Fruit fly (Drosophila melanogaster) whole organism, wandering third instar larva: ENCODE data around the gene Pgant5.

Source experiments
- Abd-B ChIP-seq: fragments of >200 bp; optimal IDR thresholded peaks from 2 replicates; lab custom pipeline; 2017; ENCODE audit warnings: missing biosample characterization, missing genetic modification characterization
- CG9705 ChIP-seq: fragments of 200-800 bp; sonication (Bioruptor generic); optimal IDR thresholded peaks from 2 replicates; lab custom pipeline; 2018; ENCODE audit warnings: missing biosample characterization, mild to moderate bottlenecking, missing genetic modification characterization
- Dif ChIP-seq: fragments of 200-275, 200-300 bp; sonication (Bioruptor generic); optimal IDR thresholded peaks from 2 replicates; lab custom pipeline; 2018; ENCODE audit warnings: missing biosample characterization, missing genetic modification characterization; ENCODE audit not compliant: partially characterized antibody
- GATAd ChIP-seq: sonication (Bioruptor generic); optimal IDR thresholded peaks from 2 replicates; lab custom pipeline; 2016; ENCODE audit warnings: missing biosample characterization, missing genetic modification characterization
- Hnf4 ChIP-seq: fragments of 200-800 bp; sonication (Bioruptor generic); optimal IDR thresholded peaks from 2 replicates; lab custom pipeline; 2016; ENCODE audit warnings: missing biosample characterization, mild to moderate bottlenecking, missing genetic modification characterization
- Hr78 ChIP-seq: fragments of >200 bp; optimal IDR thresholded peaks from 2 replicates; lab custom pipeline; 2017; ENCODE audit warnings: missing biosample characterization, missing genetic modification characterization
- Hr83 ChIP-seq: fragments of 200-300 bp; sonication (Bioruptor generic); optimal IDR thresholded peaks from 2 replicates; lab custom pipeline; 2016; ENCODE audit warnings: missing biosample characterization, mild to moderate bottlenecking, missing genetic modification characterization, moderate library complexity; ENCODE audit not compliant: poor library complexity, severe bottlenecking
- Jra ChIP-seq: sonication (Bioruptor generic); optimal IDR thresholded peaks from 2 replicates; lab custom pipeline; 2016; ENCODE audit warnings: missing biosample characterization, missing genetic modification characterization
- Mio ChIP-seq: sonication (Bioruptor generic); optimal IDR thresholded peaks from 2 replicates; lab custom pipeline; 2016; ENCODE audit warnings: missing biosample characterization, missing genetic modification characterization
- Myc ChIP-seq: fragments of >200 bp; optimal IDR thresholded peaks from 2 replicates; lab custom pipeline; 2017
- N ChIP-seq: fragments of >200 bp; optimal IDR thresholded peaks from 2 replicates; lab custom pipeline; 2018; ENCODE audit warnings: missing biosample characterization, missing external identifiers, missing genetic modification characterization
- Rel ChIP-seq, 2 experiments: fragments of 200-800 bp; sonication (Bioruptor generic) in 1 of 2; optimal IDR thresholded peaks; 2 replicates in 1 of 2; 3 replicates in 1 of 2; lab custom pipeline; 2016 to 2019; ENCODE audit warnings: mild to moderate bottlenecking in 2 of 2, missing biosample characterization in 2 of 2, missing genetic modification characterization in 2 of 2, moderate library complexity in 1 of 2
- Sp1 ChIP-seq: fragments of 200-800 bp; sonication (Bioruptor generic); optimal IDR thresholded peaks from 3 replicates; lab custom pipeline; 2019; ENCODE audit warnings: missing biosample characterization, mild to moderate bottlenecking, missing genetic modification characterization, moderate library complexity
- Vsx2 ChIP-seq: fragments of 200-300, 225-300 bp; sonication (Bioruptor generic); optimal IDR thresholded peaks from 2 replicates; lab custom pipeline; 2018; ENCODE audit warnings: missing biosample characterization, missing genetic modification characterization; ENCODE audit not compliant: partially characterized antibody
- br ChIP-seq: fragments of 200-800 bp; sonication (Bioruptor generic); optimal IDR thresholded peaks from 2 replicates; lab custom pipeline; 2016; ENCODE audit warnings: missing biosample characterization, missing genetic modification characterization
- brk ChIP-seq: fragments of 200-800 bp; sonication (Bioruptor generic); optimal IDR thresholded peaks from 2 replicates; lab custom pipeline; 2016; ENCODE audit warnings: missing biosample characterization, mild to moderate bottlenecking, missing genetic modification characterization
- dl ChIP-seq, 2 experiments: fragments of 175-275, 200-275 bp in 1 of 2; fragments of 200-275 bp in 1 of 2; sonication (Bioruptor generic); optimal IDR thresholded peaks; lab custom pipeline; 2018; ENCODE audit warnings: mild to moderate bottlenecking in 2 of 2, missing biosample characterization in 2 of 2, missing genetic modification characterization in 2 of 2, moderate library complexity in 2 of 2; ENCODE audit not compliant: partially characterized antibody in 2 of 2, insufficient read depth in 1 of 2
- dmrt93B ChIP-seq: fragments of 200-800 bp; sonication (Bioruptor generic); optimal IDR thresholded peaks from 2 replicates; lab custom pipeline; 2018; ENCODE audit warnings: missing biosample characterization, mild to moderate bottlenecking, missing genetic modification characterization
- dsf ChIP-seq: sonication (Bioruptor generic); optimal IDR thresholded peaks from 2 replicates; lab custom pipeline; 2016; ENCODE audit warnings: missing biosample characterization, missing genetic modification characterization, borderline replicate concordance
- ey ChIP-seq: fragments of 200-800 bp; sonication (Bioruptor generic); optimal IDR thresholded peaks from 2 replicates; lab custom pipeline; 2016; ENCODE audit warnings: missing biosample characterization, missing genetic modification characterization
- foxo ChIP-seq, 2 experiments: fragments of 200-800 bp; sonication (Bioruptor generic); optimal IDR thresholded peaks; 2 replicates in 1 of 2; 3 replicates in 1 of 2; lab custom pipeline; 2016 to 2017; ENCODE audit warnings: missing biosample characterization in 2 of 2, missing genetic modification characterization in 2 of 2
- fru ChIP-seq: fragments of 200-800 bp; sonication (Bioruptor generic); optimal IDR thresholded peaks from 3 replicates; lab custom pipeline; 2016; ENCODE audit warnings: missing biosample characterization, mild to moderate bottlenecking, missing genetic modification characterization
- h ChIP-seq: fragments of 200-800 bp; sonication (Bioruptor generic); optimal IDR thresholded peaks from 3 replicates; lab custom pipeline; 2016; ENCODE audit warnings: missing biosample characterization, mild to moderate bottlenecking, missing genetic modification characterization
- jim ChIP-seq: fragments of 175-275, 200-325 bp; sonication (Bioruptor generic); optimal IDR thresholded peaks from 2 replicates; lab custom pipeline; 2016; ENCODE audit warnings: missing biosample characterization, mild to moderate bottlenecking, missing genetic modification characterization
- pan ChIP-seq: fragments of >200 bp; optimal IDR thresholded peaks from 2 replicates; lab custom pipeline; 2017
- psq ChIP-seq: fragments of 200-800 bp; sonication (Bioruptor generic); optimal IDR thresholded peaks from 3 replicates; lab custom pipeline; 2017; ENCODE audit warnings: missing biosample characterization, mild to moderate bottlenecking, missing genetic modification characterization, moderate library complexity
- rgr ChIP-seq: fragments of 200-800 bp; sonication (Bioruptor generic); optimal IDR thresholded peaks from 3 replicates; lab custom pipeline; 2016; ENCODE audit warnings: missing biosample characterization, mild to moderate bottlenecking, missing genetic modification characterization
- sage ChIP-seq: fragments of 200-800 bp; sonication (Bioruptor generic); optimal IDR thresholded peaks from 2 replicates; lab custom pipeline; 2016; ENCODE audit warnings: missing biosample characterization, mild to moderate bottlenecking, missing genetic modification characterization
- sv ChIP-seq: fragments of 200-800 bp; sonication (Bioruptor generic); optimal IDR thresholded peaks from 3 replicates; lab custom pipeline; 2016; ENCODE audit warnings: missing biosample characterization, missing genetic modification characterization
- tai ChIP-seq: sonication (Bioruptor generic); optimal IDR thresholded peaks from 2 replicates; lab custom pipeline; 2016; ENCODE audit warnings: missing biosample characterization, missing genetic modification characterization

Gene Pgant5

dm6 chr2L:5092992-5093695 lies at the start of gene Pgant5:
Pgant5 (minus strand) TSS chr2L:5093592.
- TF ChIP-seq GATAd (GFP tag; lab: Kevin White, UChicago) (no peak), Hr78 (GFP tag; lab: Kevin White, UChicago) (peak; percentile 22), h (peak; percentile 60), Hnf4 (GFP tag; lab: Kevin White, UChicago) (peak; percentile 71), sage (GFP tag; lab: Kevin White, UChicago) (no peak), brk (GFP tag; lab: Kevin White, UChicago) (peak; percentile 8), Mio (GFP tag; lab: Kevin White, UChicago) (no peak), Sp1 (GFP tag; lab: Kevin White, UChicago) (peak; percentile 15), fru (GFP tag; lab: Kevin White, UChicago) (peak; percentile 60), foxo (GFP tag; optimal IDR thresholded peaks at IDR 0.05; lab: Kevin White, UChicago) (peak in 1 of 2 experiments; percentile 20), Hr83 (GFP tag; lab: Kevin White, UChicago) (peak; percentile 67), Abd-B (GFP tag; lab: Kevin White, UChicago) (peak; percentile 66), Dif (GFP tag; lab: Kevin White, UChicago) (peak; percentile 2), Jra (peak; percentile 33), br (GFP tag; lab: Kevin White, UChicago) (peak; percentile 12), ey (GFP tag; lab: Kevin White, UChicago) (no peak), Vsx2 (GFP tag; lab: Kevin White, UChicago) (no peak), tai (GFP tag; lab: Kevin White, UChicago) (no peak), jim (GFP tag; lab: Kevin White, UChicago) (peak; percentile 67), psq (peak; percentile 10), rgr (GFP tag; lab: Kevin White, UChicago) (peak; percentile 2), dsf (GFP tag; lab: Kevin White, UChicago) (no peak), pan (no peak), CG9705 (GFP tag; lab: Kevin White, UChicago) (no peak), N (GFP tag; lab: Kevin White, UChicago) (peak; percentile 89), Rel (GFP tag; optimal IDR thresholded peaks at IDR 0.05; lab: Kevin White, UChicago) (no peak), Rel (tag; optimal IDR thresholded peaks at IDR 0.05; lab: Kevin White, UChicago) (peak; percentile 34)
- TF ChIP-seq, all 38 proteins: peak for 17

DNA sequence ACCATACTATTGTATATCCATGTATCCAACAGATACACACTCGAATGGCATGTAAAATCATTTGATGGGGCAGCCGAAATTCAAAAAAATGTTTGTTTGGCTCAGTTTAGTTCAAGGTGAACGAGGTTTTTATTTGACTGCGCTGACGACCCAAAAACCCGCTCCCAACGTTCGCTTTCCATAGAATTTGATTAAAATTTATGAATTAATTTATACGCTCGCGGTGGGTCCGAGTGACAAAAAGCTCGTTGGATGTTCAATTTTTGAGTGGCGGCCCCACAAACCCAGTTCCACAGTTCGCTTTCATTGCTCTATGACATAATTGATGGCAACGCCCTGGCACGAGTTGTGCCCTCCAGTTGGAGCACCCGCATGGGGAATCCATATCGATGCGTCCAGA lies 26.2 kb upstream of the Pgant5 start:
- TF ChIP-seq Mio (GFP tag; lab: Kevin White, UChicago) = no peak
- no peak for TF ChIP-seq dl (GFP tag; optimal IDR thresholded peaks at IDR 0.05; lab: Kevin White, UChicago; ENCODE audit: insufficient read depth in 1 of 2, partially characterized antibody in 2 of 2)
- no peak for TF ChIP-seq jim (GFP tag; lab: Kevin White, UChicago)
- TF ChIP-seq Abd-B (GFP tag; lab: Kevin White, UChicago) = no peak
- TF ChIP-seq foxo (GFP tag; optimal IDR thresholded peaks at IDR 0.05; lab: Kevin White, UChicago) = no peak
- no peak for TF ChIP-seq Vsx2 (GFP tag; lab: Kevin White, UChicago)
- no peak for TF ChIP-seq CG9705 (GFP tag; lab: Kevin White, UChicago)
- TF ChIP-seq sage (GFP tag; lab: Kevin White, UChicago) = no peak
- no peak for TF ChIP-seq tai (GFP tag; lab: Kevin White, UChicago)
- TF ChIP-seq fru (GFP tag; lab: Kevin White, UChicago) = no peak
- no peak for TF ChIP-seq ey (GFP tag; lab: Kevin White, UChicago)
- no peak for TF ChIP-seq Rel (GFP tag; optimal IDR thresholded peaks at IDR 0.05; lab: Kevin White, UChicago)
- no peak for TF ChIP-seq Rel (tag; optimal IDR thresholded peaks at IDR 0.05; lab: Kevin White, UChicago)
- TF ChIP-seq Dif (GFP tag; lab: Kevin White, UChicago) = no peak
- no peak for TF ChIP-seq Jra
- no peak for TF ChIP-seq rgr (GFP tag; lab: Kevin White, UChicago)
- TF ChIP-seq Hr78 (GFP tag; lab: Kevin White, UChicago) = no peak
- TF ChIP-seq Hr83 (GFP tag; lab: Kevin White, UChicago) = no peak
- TF ChIP-seq dmrt93B (GFP tag; lab: Kevin White, UChicago) = no peak
- no peak for TF ChIP-seq sv (GFP tag; lab: Kevin White, UChicago)
- no peak for TF ChIP-seq h

- TF ChIP-seq pan (no peak), psq (no peak), Sp1 (GFP tag; lab: Kevin White, UChicago) (peak; percentile 8), Myc (lab: Kevin White, UChicago) (no peak), Jra (no peak), foxo (GFP tag; optimal IDR thresholded peaks at IDR 0.05; lab: Kevin White, UChicago) (peak in 1 of 2 experiments; percentile 7), ey (GFP tag; lab: Kevin White, UChicago) (no peak), Vsx2 (GFP tag; lab: Kevin White, UChicago) (no peak)
Measured at dm6 chr2L:5117054-5117453, 23.7 kb upstream of the Pgant5 start.
